Worm (Caenorhabditis elegans) whole organism, L2 larva: Measurements from ENCODE around the gene C07H6.2.
A peak's percentile ranks its signal among the peaks of the same experiment; 100 is the strongest.

Experiments used
- blmp-1 ChIP-seq: sonication (generic microtip); optimal IDR thresholded peaks from 2 replicates; lab custom pipeline; 2017; ENCODE audit warnings: missing genetic modification characterization, mild to moderate bottlenecking, missing compliant biosample characterization, antibody characterized with exemption, moderate library complexity; ENCODE audit not compliant: insufficient read depth
- ceh-82 ChIP-seq: fragments of 150-350 bp; optimal IDR thresholded peaks from 2 replicates; lab custom pipeline; 2014; ENCODE audit warnings: missing biosample characterization, missing genetic modification characterization
- lin-11 ChIP-seq: fragments of 150-350 bp; sonication (generic microtip); optimal IDR thresholded peaks from 2 replicates; lab custom pipeline; 2014; ENCODE audit warnings: missing biosample characterization, missing genetic modification characterization, inconsistent platforms, mixed read lengths
- lsy-2 ChIP-seq, 2 experiments: fragments of 150-350 bp in 1 of 2; sonication (generic microtip) in 1 of 2; optimal IDR thresholded peaks; 2 replicates each; lab custom pipeline; 2014 to 2017; ENCODE audit warnings: missing biosample characterization in 2 of 2, missing genetic modification characterization in 2 of 2
- mdl-1 ChIP-seq, 2 experiments: fragments of 150-350 bp in 1 of 2; sonication (generic microtip) in 1 of 2; optimal IDR thresholded peaks; 2 replicates each; lab custom pipeline; 2017; ENCODE audit warnings: missing biosample characterization in 2 of 2, missing genetic modification characterization in 2 of 2
- nhr-10 ChIP-seq: sonication (generic microtip); optimal IDR thresholded peaks from 2 replicates; lab custom pipeline; 2017; ENCODE audit warnings: missing biosample characterization, missing genetic modification characterization
- nhr-11 ChIP-seq: fragments of 150-350 bp; optimal IDR thresholded peaks from 2 replicates; lab custom pipeline; 2014; ENCODE audit warnings: missing biosample characterization, missing genetic modification characterization
- nhr-23 ChIP-seq: fragments of 150-350 bp; optimal IDR thresholded peaks from 2 replicates; lab custom pipeline; 2014; ENCODE audit warnings: missing biosample characterization, missing genetic modification reagents, missing genetic modification characterization
- nhr-6 ChIP-seq: fragments of 150-350 bp; optimal IDR thresholded peaks from 2 replicates; lab custom pipeline; 2014; ENCODE audit warnings: missing biosample characterization, missing genetic modification characterization
- nhr-77 ChIP-seq: fragments of 150-350 bp; optimal IDR thresholded peaks from 2 replicates; lab custom pipeline; 2014; ENCODE audit warnings: missing biosample characterization, missing genetic modification characterization
- peb-1 ChIP-seq: fragments of 150-350 bp; optimal IDR thresholded peaks from 2 replicates; lab custom pipeline; 2014; ENCODE audit warnings: missing biosample characterization, missing genetic modification characterization
- sem-4 ChIP-seq: fragments of 150-350 bp; optimal IDR thresholded peaks from 2 replicates; lab custom pipeline; 2014; ENCODE audit warnings: missing biosample characterization, missing genetic modification reagents, missing genetic modification characterization
- ztf-11 ChIP-seq: sonication (generic microtip); optimal IDR thresholded peaks from 2 replicates; lab custom pipeline; 2017; ENCODE audit warnings: missing biosample characterization, missing genetic modification characterization
- ztf-4 ChIP-seq: fragments of 150-350 bp; optimal IDR thresholded peaks from 2 replicates; lab custom pipeline; 2014; ENCODE audit warnings: missing biosample characterization, missing genetic modification characterization

DNA sequence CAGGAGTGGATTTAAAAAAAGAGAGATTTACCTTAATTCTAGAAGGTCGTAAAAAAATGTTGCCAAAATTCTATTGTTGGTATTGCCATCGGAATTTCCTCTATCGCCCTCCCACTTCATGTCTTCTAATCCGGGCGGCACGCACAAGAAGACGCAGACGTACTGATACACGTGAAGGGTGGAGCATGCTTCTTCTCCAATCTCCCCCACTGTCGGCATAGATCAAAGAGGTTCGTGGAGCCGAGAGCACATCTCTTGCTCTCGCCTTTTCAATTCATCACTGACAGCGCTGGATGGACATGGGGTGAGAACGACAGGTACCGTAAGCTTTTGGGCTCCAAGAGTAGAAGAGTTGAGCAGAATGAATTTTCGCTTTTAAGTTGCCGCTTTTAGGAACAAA is 15.8 kb downstream of the C07H6.2 start, which contains the start of gene lin-39:
- TF ChIP-seq ceh-82 (tag; lab: Kevin White, UChicago) (no peak), ztf-4 (tag; lab: Kevin White, UChicago) (no peak), nhr-11 (tag; lab: Kevin White, UChicago) (no peak), peb-1 (tag; lab: Kevin White, UChicago) (no peak), nhr-23 (tag; lab: Kevin White, UChicago) (no peak), ztf-11 (tag; lab: Kevin White, UChicago) (no peak), lin-11 (tag; lab: Kevin White, UChicago) (no peak), sem-4 (tag; lab: Kevin White, UChicago) (no peak), mdl-1 (tag; optimal IDR thresholded peaks at IDR 0.05; lab: Kevin White, UChicago) (peak in 1 of 2 experiments; percentile 56), nhr-77 (tag; lab: Kevin White, UChicago) (no peak), blmp-1 (tag; lab: Kevin White, UChicago) (no peak), lsy-2 (tag; optimal IDR thresholded peaks at IDR 0.05; lab: Kevin White, UChicago) (peak in 1 of 2 experiments; percentile 38), nhr-6 (tag; lab: Kevin White, UChicago) (no peak), nhr-10 (no peak)
